Worm (Caenorhabditis elegans): ENCODE data around the gene ZK550.6.
A peak's percentile ranks its signal among the peaks of the same experiment; 100 is the strongest.

Gene ZK550.6

DNA sequence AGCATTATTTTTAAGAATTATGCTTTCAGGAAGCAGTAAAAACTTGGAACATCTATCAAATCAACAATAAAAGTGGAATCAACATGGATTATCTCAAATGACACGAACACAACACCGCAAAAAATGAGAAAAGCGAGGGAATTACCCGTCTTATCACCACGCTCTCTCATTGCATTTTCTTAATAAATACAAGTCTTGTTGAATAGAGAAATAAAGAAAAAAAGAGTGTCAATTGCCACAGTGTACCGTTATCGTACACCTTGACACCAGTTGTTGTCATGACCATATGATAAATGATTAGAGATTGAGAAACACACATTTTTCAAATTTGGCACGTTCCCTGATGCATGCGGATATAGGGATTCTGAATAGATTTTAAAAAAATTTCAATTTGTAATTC is 1.4 kb upstream of the ZK550.6 start:
- TF ChIP-seq lsy-12 (tag; optimal IDR thresholded peaks at IDR 0.05): no peak
- peak; percentile 56 for TF ChIP-seq nhr-23 (tag; optimal IDR thresholded peaks at IDR 0.05)
- TF ChIP-seq elt-2 (tag; optimal IDR thresholded peaks at IDR 0.05): peak; percentile 96
- peak; percentile 10 for TF ChIP-seq jun-1 (tag; optimal IDR thresholded peaks at IDR 0.05)
- peak; percentile 28 for TF ChIP-seq nfya-1 (tag; optimal IDR thresholded peaks at IDR 0.05; ENCODE audit: insufficient read depth)
- peak; percentile 28 for TF ChIP-seq nhr-43 (tag; optimal IDR thresholded peaks at IDR 0.05; ENCODE audit: poor library complexity, severe bottlenecking)
- TF ChIP-seq pqm-1 (tag; optimal IDR thresholded peaks at IDR 0.05): peak; percentile 93
- no peak for TF ChIP-seq nhr-12 (tag; optimal IDR thresholded peaks at IDR 0.05)
- peak; percentile 85 for TF ChIP-seq nhr-76 (tag; optimal IDR thresholded peaks at IDR 0.05)
- no peak for TF ChIP-seq tbx-2 (tag; optimal IDR thresholded peaks at IDR 0.05)
- TF ChIP-seq ztf-11 (tag; optimal IDR thresholded peaks at IDR 0.05): no peak
- peak; percentile 64 for TF ChIP-seq pha-4 (tag; optimal IDR thresholded peaks at IDR 0.05)
- TF ChIP-seq R02D3.7 (tag; optimal IDR thresholded peaks at IDR 0.05): no peak

DNA sequence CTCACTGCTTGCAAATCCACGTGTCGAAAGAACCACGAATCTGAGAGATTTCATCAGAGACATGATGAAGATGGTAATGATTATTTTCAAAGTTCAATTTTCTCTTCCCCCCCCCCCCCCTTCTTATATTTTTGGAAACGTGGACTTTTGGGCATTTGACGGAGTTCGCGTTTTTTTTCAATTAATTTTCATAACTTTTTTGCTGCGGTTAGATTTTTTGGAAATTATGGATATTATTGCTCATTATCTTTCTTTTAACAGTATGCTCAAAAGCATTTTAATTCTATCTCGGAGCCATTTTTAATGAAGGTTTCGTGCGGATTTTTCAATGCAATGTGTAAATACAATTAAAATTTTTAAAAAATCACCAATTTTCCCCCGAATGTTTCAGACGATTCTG is 3.0 kb downstream of the ZK550.6 start, which contains the start of gene phyh-1:
Gene phyh-1 (minus strand): TSS at position 101 of the 400 bp plus-strand sequence.
- TF ChIP-seq nhr-25 (tag; optimal IDR thresholded peaks at IDR 0.05) (no peak), ceh-28 (tag; optimal IDR thresholded peaks at IDR 0.05) (no peak), mdl-1 (tag; optimal IDR thresholded peaks at IDR 0.05) (no peak), unc-39 (tag; optimal IDR thresholded peaks at IDR 0.05) (no peak), nhr-12 (tag; optimal IDR thresholded peaks at IDR 0.05) (no peak), ceh-9 (tag; optimal IDR thresholded peaks at IDR 0.05) (no peak), pqm-1 (tag; optimal IDR thresholded peaks at IDR 0.05) (no peak), fkh-2 (tag; optimal IDR thresholded peaks at IDR 0.05) (no peak), elt-3 (tag; optimal IDR thresholded peaks at IDR 0.05) (no peak), ceh-82 (tag; optimal IDR thresholded peaks at IDR 0.05) (no peak), aly-2 (tag; optimal IDR thresholded peaks at IDR 0.05) (no peak), daf-12 (tag; optimal IDR thresholded peaks at IDR 0.05) (no peak), lin-39 (tag; optimal IDR thresholded peaks at IDR 0.05) (no peak), nhr-237 (tag; optimal IDR thresholded peaks at IDR 0.05) (no peak), ZK546.5 (tag; optimal IDR thresholded peaks at IDR 0.05) (no peak), egl-27 (tag; optimal IDR thresholded peaks at IDR 0.05) (no peak), nhr-77 (tag; optimal IDR thresholded peaks at IDR 0.05) (no peak)

DNA sequence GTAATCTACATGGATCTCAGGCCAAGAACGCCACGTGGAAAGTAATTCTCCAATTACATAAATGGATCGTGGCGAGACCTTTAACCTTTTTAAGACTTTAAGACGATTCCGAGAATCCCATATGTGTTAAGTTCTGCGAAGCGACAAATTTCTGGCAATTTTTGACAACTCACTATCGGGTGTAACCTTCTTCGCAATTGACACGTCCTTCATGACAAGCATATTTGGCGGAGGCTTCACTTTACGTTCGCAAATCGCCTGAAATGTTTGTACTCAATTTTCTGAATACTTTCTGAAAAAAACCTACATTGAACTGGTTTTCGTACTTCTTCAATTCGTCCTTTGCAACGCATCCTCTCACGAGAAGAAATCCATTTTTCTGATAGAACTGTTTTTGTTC is 3.5 kb downstream of the ZK550.6 start:
- TF ChIP-seq tbx-2 (tag; optimal IDR thresholded peaks at IDR 0.05) (no peak), lsy-12 (tag; optimal IDR thresholded peaks at IDR 0.05) (no peak), ceh-9 (tag; optimal IDR thresholded peaks at IDR 0.05) (no peak), fkh-2 (tag; optimal IDR thresholded peaks at IDR 0.05) (no peak), elt-2 (tag; optimal IDR thresholded peaks at IDR 0.05) (no peak), ztf-11 (tag; optimal IDR thresholded peaks at IDR 0.05) (no peak), fos-1 (tag; optimal IDR thresholded peaks at IDR 0.05) (no peak), pha-4 (tag; optimal IDR thresholded peaks at IDR 0.05) (no peak)

- TF ChIP-seq daf-12 (tag; optimal IDR thresholded peaks at IDR 0.05): no peak
- no peak for TF ChIP-seq egl-27 (tag; optimal IDR thresholded peaks at IDR 0.05)
- no peak for TF ChIP-seq jun-1 (tag; optimal IDR thresholded peaks at IDR 0.05)
- TF ChIP-seq ceh-9 (tag; optimal IDR thresholded peaks at IDR 0.05): no peak
- no peak for TF ChIP-seq fos-1 (tag; optimal IDR thresholded peaks at IDR 0.05)
Observed at ce11 chrIV:17255001-17255400, 7.3 kb downstream of the ZK550.6 start, which contains the start of gene gtf-2E1. TSS of gene gtf-2E1 (plus strand) at chrIV:17255301.

DNA sequence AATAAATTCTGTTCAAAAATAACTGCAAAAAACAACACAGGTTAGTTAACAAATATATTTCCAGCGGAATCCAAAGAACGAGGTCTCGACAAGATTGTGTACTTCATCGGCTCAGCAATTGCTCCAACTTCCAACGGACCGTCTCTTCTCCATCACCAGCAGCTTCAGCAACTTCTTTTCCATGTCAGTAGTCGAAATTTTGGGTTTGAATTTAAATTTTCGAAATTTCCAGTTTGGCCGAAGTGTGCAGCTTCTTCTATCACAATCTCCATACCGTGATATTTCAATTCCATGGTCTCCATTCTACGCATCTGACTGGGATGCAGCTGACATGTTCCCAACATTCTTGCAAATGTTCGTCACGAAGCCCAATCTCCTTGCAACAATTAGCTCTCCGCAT is 8.8 kb downstream of the ZK550.6 start:
- TF ChIP-seq fkh-10 (GFP tag; optimal IDR thresholded peaks at IDR 0.05) (no peak), nhr-23 (tag; optimal IDR thresholded peaks at IDR 0.05) (no peak), nfya-1 (tag; optimal IDR thresholded peaks at IDR 0.05; ENCODE audit: insufficient read depth) (no peak), fos-1 (tag; optimal IDR thresholded peaks at IDR 0.05) (no peak), jun-1 (tag; optimal IDR thresholded peaks at IDR 0.05) (no peak), ceh-28 (tag; optimal IDR thresholded peaks at IDR 0.05) (no peak), tbx-2 (tag; optimal IDR thresholded peaks at IDR 0.05) (no peak), ama-1 (optimal IDR thresholded peaks at IDR 0.05) (no peak), nhr-67 (tag; optimal IDR thresholded peaks at IDR 0.05) (no peak), ztf-11 (tag; optimal IDR thresholded peaks at IDR 0.05) (no peak), ceh-16 (tag; optimal IDR thresholded peaks at IDR 0.05) (no peak), nhr-76 (tag; optimal IDR thresholded peaks at IDR 0.05) (no peak), fkh-2 (tag; optimal IDR thresholded peaks at IDR 0.05) (no peak), mdl-1 (tag; optimal IDR thresholded peaks at IDR 0.05) (no peak), ZK546.5 (tag; optimal IDR thresholded peaks at IDR 0.05) (no peak), nhr-237 (tag; optimal IDR thresholded peaks at IDR 0.05) (no peak), lin-15B (tag; optimal IDR thresholded peaks at IDR 0.05) (no peak), elt-3 (tag; optimal IDR thresholded peaks at IDR 0.05) (no peak), lin-39 (tag; optimal IDR thresholded peaks at IDR 0.05) (no peak)

Data from whole organism, L3 larva.